Worm (Caenorhabditis elegans) whole organism, L2 larva: ENCODE measurements around the gene C09H10.4.
"Not testable (repeated sequence)": the region's sequence is repeated elsewhere in the genome, so short reads cannot be mapped to it uniquely, and the experiment has no call there.

ENCODE experiments used
- ZK546.5 ChIP-seq: sonication (generic microtip); optimal IDR thresholded peaks from 2 replicates; lab custom pipeline; 2017; ENCODE audit warnings: missing biosample characterization, missing genetic modification characterization
- alr-1 ChIP-seq: fragments of 150-350 bp; optimal IDR thresholded peaks from 2 replicates; lab custom pipeline; 2014; ENCODE audit warnings: missing biosample characterization, missing genetic modification characterization
- aly-2 ChIP-seq: fragments of 150-350 bp; optimal IDR thresholded peaks from 2 replicates; lab custom pipeline; 2014; ENCODE audit warnings: missing biosample characterization, missing genetic modification characterization
- ama-1 ChIP-seq: fragments of 150-350 bp; optimal IDR thresholded peaks from 2 replicates; lab custom pipeline; 2018; ENCODE audit warnings: inconsistent platforms
- lin-11 ChIP-seq: fragments of 150-350 bp; sonication (generic microtip); optimal IDR thresholded peaks from 2 replicates; lab custom pipeline; 2014; ENCODE audit warnings: missing biosample characterization, missing genetic modification characterization, inconsistent platforms, mixed read lengths
- mdl-1 ChIP-seq, 2 experiments: fragments of 150-350 bp in 1 of 2; sonication (generic microtip) in 1 of 2; optimal IDR thresholded peaks; 2 replicates each; lab custom pipeline; 2017; ENCODE audit warnings: missing biosample characterization in 2 of 2, missing genetic modification characterization in 2 of 2
- nhr-12 ChIP-seq: fragments of 150-350 bp; optimal IDR thresholded peaks from 2 replicates; lab custom pipeline; 2014; ENCODE audit warnings: missing biosample characterization, missing genetic modification characterization
- unc-39 ChIP-seq: fragments of 150-350 bp; optimal IDR thresholded peaks from 2 replicates; lab custom pipeline; 2014; ENCODE audit warnings: missing biosample characterization, missing genetic modification characterization

ce11 chrII:11121800-11122199 is 21.9 kb downstream of the C09H10.4 start, which contains the start of gene W10C6.2:
- not testable (repeated sequence) for TF ChIP-seq unc-39; ZK546.5 (tag; lab: Kevin White, UChicago); aly-2 (tag; lab: Kevin White, UChicago); ama-1 (lab: Kevin White, UChicago); lin-11 (tag; lab: Kevin White, UChicago); alr-1 (tag; lab: Kevin White, UChicago); nhr-12 (tag; lab: Kevin White, UChicago); mdl-1 (tag; optimal IDR thresholded peaks at IDR 0.05; lab: Kevin White, UChicago)
